Fruit fly (Drosophila melanogaster): ENCODE measurements around the gene AdipoR.

AdipoR gene

dm6 chr3R:22547585-22548022, at the start of gene AdipoR (continued):
- TF ChIP-seq CG9727 (GFP tag; optimal IDR thresholded peaks at IDR 0.05) (peak; percentile 29), Dref (GFP tag; IDR thresholded peaks at IDR 0.05) (peak; percentile 51), H2.0 (GFP tag; IDR thresholded peaks at IDR 0.05) (no peak), sd (tag; optimal IDR thresholded peaks at IDR 0.05) (peak; percentile 1), YL-1 (GFP tag; optimal IDR thresholded peaks at IDR 0.05) (peak; percentile 92), BEAF-32 (GFP tag; optimal IDR thresholded peaks at IDR 0.05) (peak; percentile 62), chn (GFP tag; optimal IDR thresholded peaks at IDR 0.05) (no peak), nmo (GFP tag; optimal IDR thresholded peaks at IDR 0.05) (peak; percentile 58), CG10959 (GFP tag; IDR thresholded peaks at IDR 0.05) (no peak), Ets65A (GFP tag) (no peak), tio (GFP tag; optimal IDR thresholded peaks at IDR 0.05) (no peak), CG32767 (GFP tag; IDR thresholded peaks at IDR 0.05) (no peak), Lpt (GFP tag; optimal IDR thresholded peaks at IDR 0.05) (no peak), Trl (optimal IDR thresholded peaks at IDR 0.05) (no peak), Trl (GFP tag; optimal IDR thresholded peaks at IDR 0.05) (peak; percentile 11), CG10543 (GFP tag; optimal IDR thresholded peaks at IDR 0.05) (peak; percentile 25), Dbx (GFP tag; IDR thresholded peaks at IDR 0.05) (no peak), kay (GFP tag; optimal IDR thresholded peaks at IDR 0.05) (peak; percentile 42), onecut (GFP tag; IDR thresholded peaks at IDR 0.05) (peak; percentile 28; the same call in 1 of the 2 replicates), CG11696 (GFP tag; IDR thresholded peaks at IDR 0.05) (no peak), knrl (GFP tag; IDR thresholded peaks at IDR 0.05; ENCODE audit: partially characterized antibody) (peak; percentile 55), CG34224 (GFP tag; IDR thresholded peaks at IDR 0.05; ENCODE audit: partially characterized antibody) (peak; percentile 49; the same call in 2 of the 3 replicates), sob (GFP tag; IDR thresholded peaks at IDR 0.05) (peak; percentile 12; the same call in 1 of the 2 replicates), CG10979 (tag; optimal IDR thresholded peaks at IDR 0.05) (peak; percentile 28), Hmr (GFP tag; optimal IDR thresholded peaks at IDR 0.05) (peak; percentile 31), wor (GFP tag; IDR thresholded peaks at IDR 0.05) (no peak), ewg (GFP tag; optimal IDR thresholded peaks at IDR 0.05) (peak; percentile 62), Gsc (GFP tag; IDR thresholded peaks at IDR 0.05) (no peak), Sry-β (GFP tag; optimal IDR thresholded peaks at IDR 0.05) (no peak), Pdp1 (GFP tag; optimal IDR thresholded peaks at IDR 0.05) (peak in 1 of 2 experiments; percentile 5), sim (GFP tag; IDR thresholded peaks at IDR 0.05) (no peak), Camta (GFP tag; optimal IDR thresholded peaks at IDR 0.05) (no peak), grau (tag; optimal IDR thresholded peaks at IDR 0.05) (peak; percentile 21), Doc3 (GFP tag; IDR thresholded peaks at IDR 0.05; ENCODE audit: partially characterized antibody) (no peak), Aef1 (GFP tag; IDR thresholded peaks at IDR 0.05) (no peak), slp2 (GFP tag; optimal IDR thresholded peaks at IDR 0.05) (no peak), E2f1 (GFP tag; IDR thresholded peaks at IDR 0.05) (no peak), CG3407 (GFP tag; optimal IDR thresholded peaks at IDR 0.05) (no peak), az2 (GFP tag; optimal IDR thresholded peaks at IDR 0.05) (no peak), scrt (GFP tag; optimal IDR thresholded peaks at IDR 0.05) (no peak), B-H2 (GFP tag; optimal IDR thresholded peaks at IDR 0.05) (no peak), amos (GFP tag; IDR thresholded peaks at IDR 0.05; ENCODE audit: partially characterized antibody) (peak; percentile 63; the same call in 1 of the 2 replicates), Dip3 (GFP tag; optimal IDR thresholded peaks at IDR 0.05) (no peak), CG17186 (GFP tag; optimal IDR thresholded peaks at IDR 0.05) (peak; percentile 84), ab (GFP tag; optimal IDR thresholded peaks at IDR 0.05) (no peak), MBD-R2 (GFP tag; IDR thresholded peaks at IDR 0.05) (peak; percentile 84), CG11504 (tag; optimal IDR thresholded peaks at IDR 0.05) (peak; percentile 37), CG10147 (GFP tag; optimal IDR thresholded peaks at IDR 0.05) (peak; percentile 39), CG12769 (tag; optimal IDR thresholded peaks at IDR 0.05) (peak; percentile 55), wek (GFP tag; optimal IDR thresholded peaks at IDR 0.05) (no peak), CG10431 (GFP tag; optimal IDR thresholded peaks at IDR 0.05) (no peak)
